Worm (Caenorhabditis elegans): Measurements from ENCODE around the gene Y39H10A.1.

ce11 chrV:3805961-3806360, 39.0 kb downstream of the Y39H10A.1 start, which contains the start of gene srw-7:
- TF ChIP-seq lin-39 (tag; optimal IDR thresholded peaks at IDR 0.05), result no peak
- TF ChIP-seq egl-27 (tag; optimal IDR thresholded peaks at IDR 0.05), result no peak
- no peak for TF ChIP-seq R02D3.7 (tag; optimal IDR thresholded peaks at IDR 0.05)
- no peak for TF ChIP-seq ama-1 (optimal IDR thresholded peaks at IDR 0.05)
- no peak for TF ChIP-seq zag-1 (tag; optimal IDR thresholded peaks at IDR 0.05)
- no peak for TF ChIP-seq aly-2 (tag; optimal IDR thresholded peaks at IDR 0.05)
- no peak for TF ChIP-seq unc-39 (tag; optimal IDR thresholded peaks at IDR 0.05)
- TF ChIP-seq nhr-12 (tag; optimal IDR thresholded peaks at IDR 0.05), result no peak
- TF ChIP-seq ZK546.5 (tag; optimal IDR thresholded peaks at IDR 0.05), result no peak
- no peak for TF ChIP-seq elt-1 (tag; optimal IDR thresholded peaks at IDR 0.05)
- no peak for TF ChIP-seq lsy-2 (tag; optimal IDR thresholded peaks at IDR 0.05)
- TF ChIP-seq lin-13 (GFP tag; optimal IDR thresholded peaks at IDR 0.05), result no peak
- no peak for TF ChIP-seq mdl-1 (tag; optimal IDR thresholded peaks at IDR 0.05)
